Worm (Caenorhabditis elegans) whole organism, young adult: ENCODE measurements around the gene col-180.

Experiments used
- K12H6.12 ChIP-seq: fragments of 200-800 bp; sonication (Bioruptor generic); optimal IDR thresholded peaks from 2 replicates; lab custom pipeline; 2018; ENCODE audit warnings: mild to moderate bottlenecking, missing genetic modification characterization, missing compliant biosample characterization
- hlh-12 ChIP-seq: sonication (generic microtip); optimal IDR thresholded peaks from 2 replicates; lab custom pipeline; 2016; ENCODE audit warnings: missing genetic modification characterization, missing compliant biosample characterization
- snpc-3.4 ChIP-seq: sonication (generic microtip); optimal IDR thresholded peaks from 2 replicates; lab custom pipeline; 2017; ENCODE audit warnings: missing genetic modification characterization, mild to moderate bottlenecking, missing compliant biosample characterization, antibody characterized with exemption, moderate library complexity, missing genotype, missing genetic modification reagents
- snpc-4 ChIP-seq, 5 experiments: fragments of 150-350 bp in 1 of 5; sonication (generic microtip) in 4 of 5; optimal IDR thresholded peaks; 2 replicates each; lab custom pipeline; 2014 to 2018; ENCODE audit warnings: missing genetic modification characterization in 5 of 5, missing biosample characterization in 3 of 5, antibody characterized with exemption in 2 of 5, mild to moderate bottlenecking in 2 of 5, missing compliant biosample characterization in 2 of 5, missing genotype in 2 of 5, moderate library complexity in 2 of 5, missing genetic modification reagents in 1 of 5
- ztf-3 ChIP-seq: fragments of 200-800 bp; sonication (Bioruptor generic); optimal IDR thresholded peaks from 2 replicates; lab custom pipeline; 2018; ENCODE audit warnings: mild to moderate bottlenecking, missing genetic modification characterization, missing compliant biosample characterization

- TF ChIP-seq K12H6.12 (tag; lab: Kevin White, UChicago) (no peak), snpc-4 (GFP tag; optimal IDR thresholded peaks at IDR 0.05; lab: Kevin White, UChicago) (no peak), snpc-4 (tag; optimal IDR thresholded peaks at IDR 0.05; lab: Kevin White, UChicago) (no peak), hlh-12 (tag; lab: Kevin White, UChicago) (no peak), ztf-3 (no peak), snpc-3.4 (tag; lab: Kevin White, UChicago) (no peak)
Measured at ce11 chrX:11752289-11752688, 40.2 kb upstream of the col-180 start.
